Fruit fly (Drosophila melanogaster) whole organism, adult: Measurements from ENCODE around the gene CG31997.

Experiments used
- CG33017 ChIP-seq: fragments of 200-800 bp; sonication (Bioruptor generic); optimal IDR thresholded peaks from 2 replicates; lab custom pipeline; 2018; ENCODE audit warnings: missing biosample characterization, mild to moderate bottlenecking, missing genetic modification characterization, moderate library complexity
- kay ChIP-seq: fragments of 200-800 bp; sonication (Bioruptor generic); peaks from one replicate; lab custom pipeline; 2016; ENCODE audit warnings: missing biosample characterization, missing genetic modification characterization, borderline replicate concordance
- toe ChIP-seq: fragments of 200-800 bp; sonication (Bioruptor generic); optimal IDR thresholded peaks from 2 replicates; lab custom pipeline; 2016; ENCODE audit warnings: missing biosample characterization, missing genetic modification characterization

dm6 chr4:135953-136352 is 19.9 kb downstream of the CG31997 start:
- TF ChIP-seq kay (GFP tag; lab: Kevin White, UChicago) = no peak
- TF ChIP-seq CG33017 (tag; lab: Kevin White, UChicago) = no peak
- TF ChIP-seq toe = no peak
